Worm (Caenorhabditis elegans) whole organism, late embryonic: ENCODE measurements around the gene C55A1.6.

Source experiments
- ama-1 ChIP-seq: fragments of 150-350 bp; optimal IDR thresholded peaks from 2 replicates; lab custom pipeline; 2014
- ceh-18 ChIP-seq: sonication (generic microtip); optimal IDR thresholded peaks from 2 replicates; lab custom pipeline; 2016; ENCODE audit warnings: missing genetic modification characterization, missing compliant biosample characterization
- ceh-19 ChIP-seq: fragments of 200-800 bp; sonication (Bioruptor generic); optimal IDR thresholded peaks from 2 replicates; lab custom pipeline; 2018; ENCODE audit warnings: mild to moderate bottlenecking, missing genetic modification characterization, missing compliant biosample characterization
- ceh-22 ChIP-seq: sonication (generic microtip); optimal IDR thresholded peaks from 2 replicates; lab custom pipeline; 2017; ENCODE audit warnings: missing biosample characterization, missing genetic modification characterization
- ceh-30 ChIP-seq: fragments of 150-350 bp; optimal IDR thresholded peaks from 2 replicates; lab custom pipeline; 2014; ENCODE audit warnings: missing biosample characterization, missing genetic modification characterization
- ceh-31 ChIP-seq: sonication (generic microtip); optimal IDR thresholded peaks from 2 replicates; lab custom pipeline; 2016; ENCODE audit warnings: missing genetic modification characterization, missing compliant biosample characterization
- ceh-45 ChIP-seq: fragments of 200-800 bp; sonication (Bioruptor generic); IDR thresholded peaks from 2 replicates; pipeline ENCODE4 v1.3.6; 2022; ENCODE audit warnings: missing genetic modification reagents, missing genetic modification characterization, missing compliant biosample characterization
- ceh-48 ChIP-seq: sonication (generic microtip); optimal IDR thresholded peaks from 2 replicates; lab custom pipeline; 2016; ENCODE audit warnings: missing genetic modification characterization, inconsistent platforms, missing compliant biosample characterization
- eyg-1 ChIP-seq: sonication (generic microtip); optimal IDR thresholded peaks from 2 replicates; lab custom pipeline; 2016; ENCODE audit warnings: missing genotype, missing genetic modification characterization, missing compliant biosample characterization
- fkh-10 ChIP-seq: fragments of 150-350 bp; optimal IDR thresholded peaks from 2 replicates; lab custom pipeline; 2014; ENCODE audit warnings: missing biosample characterization, missing genetic modification reagents, missing genetic modification characterization
- gmeb-2 ChIP-seq: sonication (generic microtip); optimal IDR thresholded peaks from 2 replicates; lab custom pipeline; 2016; ENCODE audit warnings: missing genetic modification characterization, inconsistent platforms, missing compliant biosample characterization
- hlh-8 ChIP-seq: sonication (generic microtip); optimal IDR thresholded peaks from 2 replicates; lab custom pipeline; 2016; ENCODE audit warnings: missing genotype, missing genetic modification characterization, missing compliant biosample characterization
- lim-6 ChIP-seq: sonication (generic microtip); optimal IDR thresholded peaks from 2 replicates; lab custom pipeline; 2016; ENCODE audit warnings: missing genetic modification characterization, missing compliant biosample characterization
- pqm-1 ChIP-seq: sonication (generic microtip); optimal IDR thresholded peaks from 2 replicates; lab custom pipeline; 2016; ENCODE audit warnings: missing genetic modification characterization, missing compliant biosample characterization
- unc-86 ChIP-seq: sonication (generic microtip); optimal IDR thresholded peaks from 2 replicates; lab custom pipeline; 2016; ENCODE audit warnings: missing genetic modification characterization, missing compliant biosample characterization
- zip-5 ChIP-seq: sonication (generic microtip); optimal IDR thresholded peaks from 2 replicates; lab custom pipeline; 2016; ENCODE audit warnings: missing genetic modification characterization, missing compliant biosample characterization

The C55A1.6 gene

ce11 chrV:15698099-15698498 is 50.3 kb downstream of the C55A1.6 start, which contains the start of gene srx-29:
srx-29 (minus strand) TSS chrV:15698199.
- no peak for TF ChIP-seq hlh-8 (tag; lab: Kevin White, UChicago)
- TF ChIP-seq gmeb-2, result no peak
- no peak for TF ChIP-seq ceh-22
- no peak for TF ChIP-seq pqm-1 (tag; lab: Kevin White, UChicago)
- TF ChIP-seq unc-86, result no peak
- TF ChIP-seq ceh-30 (tag; lab: Kevin White, UChicago), result no peak
- TF ChIP-seq lim-6 (tag; lab: Kevin White, UChicago), result no peak
- TF ChIP-seq ceh-48 (tag; lab: Kevin White, UChicago), result no peak
- TF ChIP-seq zip-5, result no peak
- no peak for TF ChIP-seq ama-1
- no peak for TF ChIP-seq eyg-1 (tag; lab: Kevin White, UChicago)
- no peak for TF ChIP-seq ceh-31 (tag; lab: Kevin White, UChicago)
- no peak for TF ChIP-seq fkh-10 (GFP tag; lab: Kevin White, UChicago)
- TF ChIP-seq ceh-19 (GFP tag; lab: Kevin White, UChicago), result no peak
- TF ChIP-seq ceh-45 (GFP tag; lab: Robert Waterston, UW), result no peak
- no peak for TF ChIP-seq ceh-18
- TF ChIP-seq, all 69 proteins: peak for 0
